Fruit fly (Drosophila melanogaster) whole organism, adult: ENCODE measurements around the gene MED11.

Experiments used
- CG11617 ChIP-seq: fragments of 200-800 bp; sonication (Bioruptor generic); optimal IDR thresholded peaks from 2 replicates; lab custom pipeline; 2017; ENCODE audit warnings: mild to moderate bottlenecking, missing biosample characterization, missing genetic modification reagents, missing genetic modification characterization
- CG12768 ChIP-seq: fragments of 200-800 bp; sonication (Bioruptor generic); optimal IDR thresholded peaks from 2 replicates; lab custom pipeline; 2017; ENCODE audit warnings: missing biosample characterization, missing genetic modification characterization, mild to moderate bottlenecking, moderate library complexity, missing genetic modification reagents
- CG14711 ChIP-seq: fragments of 200-800 bp; sonication (Bioruptor generic); optimal IDR thresholded peaks from 2 replicates; lab custom pipeline; 2018; ENCODE audit warnings: missing biosample characterization, mild to moderate bottlenecking, missing genetic modification characterization, moderate library complexity
- CG1620 ChIP-seq: fragments of 200-800 bp; sonication (Bioruptor generic); optimal IDR thresholded peaks from 2 replicates; lab custom pipeline; 2016; ENCODE audit warnings: missing biosample characterization, missing genetic modification characterization
- CG33017 ChIP-seq: fragments of 200-800 bp; sonication (Bioruptor generic); optimal IDR thresholded peaks from 2 replicates; lab custom pipeline; 2018; ENCODE audit warnings: missing biosample characterization, mild to moderate bottlenecking, missing genetic modification characterization, moderate library complexity
- CG5204 ChIP-seq: fragments of 200-800 bp; sonication (Bioruptor generic); optimal IDR thresholded peaks from 2 replicates; lab custom pipeline; 2016; ENCODE audit warnings: missing biosample characterization, missing genetic modification characterization
- CG7045 ChIP-seq: fragments of 200-800 bp; sonication (Bioruptor generic); optimal IDR thresholded peaks from 2 replicates; lab custom pipeline; 2017; ENCODE audit warnings: missing biosample characterization, mild to moderate bottlenecking, missing genetic modification characterization
- CG7101 ChIP-seq: fragments of 200-800 bp; sonication (Bioruptor generic); optimal IDR thresholded peaks from 2 replicates; lab custom pipeline; 2018; ENCODE audit warnings: missing biosample characterization, mild to moderate bottlenecking, missing genetic modification characterization, moderate library complexity
- Clk ChIP-seq: fragments of 200-800 bp; sonication (Bioruptor generic); optimal IDR thresholded peaks from 2 replicates; lab custom pipeline; 2017; ENCODE audit warnings: missing biosample characterization, missing genetic modification characterization
- Crg-1 ChIP-seq: fragments of 200-800 bp; sonication (Bioruptor generic); optimal IDR thresholded peaks from 2 replicates; lab custom pipeline; 2016; ENCODE audit warnings: missing biosample characterization, missing genetic modification characterization
- Hr96 ChIP-seq: fragments of 200-800 bp; sonication (Bioruptor generic); optimal IDR thresholded peaks from 2 replicates; lab custom pipeline; 2016; ENCODE audit warnings: missing biosample characterization, missing genetic modification characterization
- Mnt ChIP-seq: fragments of 200-800 bp; sonication (Bioruptor generic); optimal IDR thresholded peaks from 2 replicates; lab custom pipeline; 2016; ENCODE audit warnings: missing biosample characterization, mild to moderate bottlenecking, missing genetic modification characterization
- bab1 ChIP-seq: fragments of 200-800 bp; sonication (Bioruptor generic); optimal IDR thresholded peaks from 3 replicates; lab custom pipeline; 2019; ENCODE audit warnings: missing biosample characterization, mild to moderate bottlenecking, missing genetic modification characterization, moderate library complexity
- cic ChIP-seq: fragments of 200-800 bp; sonication (Bioruptor generic); optimal IDR thresholded peaks from 2 replicates; lab custom pipeline; 2017; ENCODE audit warnings: missing biosample characterization, mild to moderate bottlenecking, missing genetic modification characterization, moderate library complexity
- cnc ChIP-seq, 2 experiments: fragments of >200 bp; optimal IDR thresholded peaks; 2 replicates each; lab custom pipeline; 2017
- kay ChIP-seq: fragments of 200-800 bp; sonication (Bioruptor generic); peaks from one replicate; lab custom pipeline; 2016; ENCODE audit warnings: missing biosample characterization, missing genetic modification characterization, borderline replicate concordance
- ovo ChIP-seq: fragments of 200-800 bp; sonication (Bioruptor generic); optimal IDR thresholded peaks from 2 replicates; lab custom pipeline; 2016; ENCODE audit warnings: missing biosample characterization, missing genetic modification characterization
- pad ChIP-seq: fragments of 200-800 bp; sonication (Bioruptor generic); optimal IDR thresholded peaks from 3 replicates; lab custom pipeline; 2017; ENCODE audit warnings: missing biosample characterization, missing genetic modification characterization, mild to moderate bottlenecking, moderate library complexity, missing genetic modification reagents
- tj ChIP-seq: fragments of 200-800 bp; sonication (Bioruptor generic); optimal IDR thresholded peaks from 3 replicates; lab custom pipeline; 2017; ENCODE audit warnings: missing biosample characterization, mild to moderate bottlenecking, missing genetic modification characterization, moderate library complexity
- toe ChIP-seq: fragments of 200-800 bp; sonication (Bioruptor generic); optimal IDR thresholded peaks from 2 replicates; lab custom pipeline; 2016; ENCODE audit warnings: missing biosample characterization, missing genetic modification characterization

The MED11 gene

dm6 chr3L:18767950-18768781, 22.5 kb downstream of the MED11 start:
- TF ChIP-seq CG11617 (GFP tag; lab: Kevin White, UChicago): no peak
- no peak for TF ChIP-seq CG7101 (tag; lab: Kevin White, UChicago)
- no peak for TF ChIP-seq bab1 (GFP tag; lab: Kevin White, UChicago)
- no peak for TF ChIP-seq ovo (GFP tag; lab: Kevin White, UChicago)
- TF ChIP-seq Crg-1: no peak
- TF ChIP-seq toe (GFP tag; lab: Kevin White, UChicago): no peak
- TF ChIP-seq pad (GFP tag; lab: Kevin White, UChicago): no peak
- no peak for TF ChIP-seq CG12768 (GFP tag; lab: Kevin White, UChicago)
- no peak for TF ChIP-seq cic (GFP tag; lab: Kevin White, UChicago)
- no peak for TF ChIP-seq CG33017 (tag; lab: Kevin White, UChicago)
- no peak for TF ChIP-seq CG1620 (GFP tag; lab: Kevin White, UChicago)
- no peak for TF ChIP-seq kay
- no peak for TF ChIP-seq CG5204 (GFP tag; lab: Kevin White, UChicago)
- no peak for TF ChIP-seq Mnt (GFP tag; lab: Kevin White, UChicago)
- TF ChIP-seq Clk: no peak

dm6 chr3L:18768788-18769707, 23.4 kb downstream of the MED11 start:
- TF ChIP-seq cnc (optimal IDR thresholded peaks at IDR 0.05; lab: Kevin White, UChicago): no peak
- TF ChIP-seq tj (GFP tag; lab: Kevin White, UChicago): peak; percentile 9

dm6 chr3L:18769782-18770181, 24.1 kb downstream of the MED11 start:
- TF ChIP-seq Hr96 (GFP tag; lab: Kevin White, UChicago): no peak
- no peak for TF ChIP-seq cnc (optimal IDR thresholded peaks at IDR 0.05; lab: Kevin White, UChicago)
- no peak for TF ChIP-seq CG1620 (GFP tag; lab: Kevin White, UChicago)
- no peak for TF ChIP-seq CG7045 (GFP tag; lab: Kevin White, UChicago)
- no peak for TF ChIP-seq CG11617 (GFP tag; lab: Kevin White, UChicago)
- no peak for TF ChIP-seq CG33017 (tag; lab: Kevin White, UChicago)
- no peak for TF ChIP-seq Crg-1
- no peak for TF ChIP-seq ovo (GFP tag; lab: Kevin White, UChicago)

dm6 chr3L:18771095-18772013, 25.7 kb downstream of the MED11 start:
- TF ChIP-seq cic (GFP tag; lab: Kevin White, UChicago) (no peak), CG5204 (GFP tag; lab: Kevin White, UChicago) (no peak), CG12768 (GFP tag; lab: Kevin White, UChicago) (peak; percentile 47), kay (peak; percentile 42), Mnt (GFP tag; lab: Kevin White, UChicago) (peak; percentile 9), CG7101 (tag; lab: Kevin White, UChicago) (no peak), Hr96 (GFP tag; lab: Kevin White, UChicago) (no peak), pad (GFP tag; lab: Kevin White, UChicago) (peak; percentile 23), ovo (GFP tag; lab: Kevin White, UChicago) (peak; percentile 1), CG33017 (tag; lab: Kevin White, UChicago) (no peak), toe (GFP tag; lab: Kevin White, UChicago) (no peak), bab1 (GFP tag; lab: Kevin White, UChicago) (no peak), tj (GFP tag; lab: Kevin White, UChicago) (peak; percentile 78), CG14711 (no peak), CG1620 (GFP tag; lab: Kevin White, UChicago) (no peak), CG11617 (GFP tag; lab: Kevin White, UChicago) (no peak), Clk (no peak), Crg-1 (no peak), CG7045 (GFP tag; lab: Kevin White, UChicago) (no peak), cnc (optimal IDR thresholded peaks at IDR 0.05; lab: Kevin White, UChicago) (no peak)

- TF ChIP-seq Crg-1: no peak
- TF ChIP-seq cnc (optimal IDR thresholded peaks at IDR 0.05; lab: Kevin White, UChicago): no peak
- no peak for TF ChIP-seq tj (GFP tag; lab: Kevin White, UChicago)
- TF ChIP-seq toe (GFP tag; lab: Kevin White, UChicago): no peak
- TF ChIP-seq CG7101 (tag; lab: Kevin White, UChicago): no peak
- TF ChIP-seq CG33017 (tag; lab: Kevin White, UChicago): no peak
- no peak for TF ChIP-seq CG7045 (GFP tag; lab: Kevin White, UChicago)
- no peak for TF ChIP-seq kay
- TF ChIP-seq Mnt (GFP tag; lab: Kevin White, UChicago): no peak
- TF ChIP-seq bab1 (GFP tag; lab: Kevin White, UChicago): no peak
- TF ChIP-seq Clk: no peak
- no peak for TF ChIP-seq CG14711
- TF ChIP-seq pad (GFP tag; lab: Kevin White, UChicago): no peak
- no peak for TF ChIP-seq CG12768 (GFP tag; lab: Kevin White, UChicago)
- TF ChIP-seq CG1620 (GFP tag; lab: Kevin White, UChicago): no peak
- TF ChIP-seq CG11617 (GFP tag; lab: Kevin White, UChicago): no peak
Measured at dm6 chr3L:18772014-18772560, 26.4 kb downstream of the MED11 start.
